Fruit fly (Drosophila melanogaster): ENCODE data around the gene Task7.

DNA sequence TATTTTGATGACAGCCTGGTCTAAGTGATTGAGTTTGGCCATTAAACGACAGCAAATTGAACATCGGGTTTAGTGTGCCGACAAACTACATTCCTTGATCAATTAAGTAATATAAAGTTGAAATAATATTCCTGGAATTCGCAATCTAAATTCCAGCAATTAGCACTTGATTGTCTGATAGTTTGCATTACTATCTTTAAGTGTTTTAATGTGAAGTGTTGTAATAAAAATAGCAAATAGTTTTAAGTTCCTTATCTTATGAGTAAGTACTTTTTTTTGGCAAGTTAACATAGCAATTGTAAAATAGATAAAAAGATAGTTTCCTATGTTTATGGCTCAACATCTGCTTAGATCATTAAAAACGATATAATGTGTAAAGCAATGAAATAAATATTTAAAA is 23.8 kb downstream of the Task7 start:
- TF ChIP-seq usp (GFP tag; optimal IDR thresholded peaks at IDR 0.05) = no peak
- no peak for TF ChIP-seq pan (optimal IDR thresholded peaks at IDR 0.05)

Data from whole organism.